Fruit fly (Drosophila melanogaster) whole organism, embryonic: ENCODE measurements around the gene HisCl1.

Experiments used
- Aef1 ChIP-seq: fragments of 200-800 bp; sonication (Bioruptor generic); IDR thresholded peaks from 3 replicates; pipeline ENCODE4 v1.3.6; 2022; ENCODE audit warnings: missing biosample characterization, missing genetic modification characterization
- CG10209 ChIP-seq: fragments of 200-800 bp; sonication (Bioruptor generic); optimal IDR thresholded peaks from 3 replicates; lab custom pipeline; 2017; ENCODE audit warnings: missing biosample characterization, mild to moderate bottlenecking, missing genetic modification characterization, missing genetic modification reagents
- CG12769 ChIP-seq: fragments of 200-800 bp; sonication (Bioruptor generic); optimal IDR thresholded peaks from 2 replicates; lab custom pipeline; 2019; ENCODE audit warnings: missing biosample characterization, mild to moderate bottlenecking, missing genetic modification characterization, moderate library complexity
- CG14050 ChIP-seq: fragments of 200-800 bp; sonication (Bioruptor generic); IDR thresholded peaks from 3 replicates; pipeline ENCODE4 v1.3.6; 2022; ENCODE audit warnings: missing biosample characterization, missing genetic modification characterization
- CG14860 ChIP-seq: fragments of 200-800 bp; sonication (Bioruptor generic); IDR thresholded peaks from 3 replicates; pipeline ENCODE4 v1.3.6; 2022; ENCODE audit warnings: missing biosample characterization, missing genetic modification characterization; ENCODE audit not compliant: partially characterized antibody
- CG1529 ChIP-seq: fragments of 200-800 bp; sonication (Bioruptor generic); optimal IDR thresholded peaks from 3 replicates; lab custom pipeline; 2018; ENCODE audit warnings: missing biosample characterization, missing genetic modification characterization
- CG16813 ChIP-seq: fragments of 200-800 bp; sonication (Bioruptor generic); IDR thresholded peaks from 3 replicates; pipeline ENCODE4 v1.3.6; 2022; ENCODE audit warnings: missing biosample characterization, missing genetic modification characterization; ENCODE audit not compliant: partially characterized antibody
- CG17568 ChIP-seq: fragments of 200-800 bp; sonication (Bioruptor generic); optimal IDR thresholded peaks from 2 replicates; lab custom pipeline; 2018; ENCODE audit warnings: missing biosample characterization, mild to moderate bottlenecking, missing genetic modification characterization, moderate library complexity
- CG18476 ChIP-seq: fragments of 200-800 bp; sonication (Bioruptor generic); optimal IDR thresholded peaks from 2 replicates; lab custom pipeline; 2016; ENCODE audit warnings: missing biosample characterization, mild to moderate bottlenecking, missing genetic modification characterization
- CG18619 ChIP-seq: fragments of 200-800 bp; sonication (Bioruptor generic); optimal IDR thresholded peaks from 3 replicates; lab custom pipeline; 2017; ENCODE audit warnings: missing biosample characterization, mild to moderate bottlenecking, missing genetic modification characterization
- CG2129 ChIP-seq: fragments of 200-800 bp; sonication (Bioruptor generic); IDR thresholded peaks from 2 replicates; pipeline ENCODE4 v1.3.6; 2022; ENCODE audit warnings: missing biosample characterization, missing genetic modification characterization; ENCODE audit not compliant: partially characterized antibody
- CG30020 ChIP-seq: fragments of 200-800 bp; optimal IDR thresholded peaks from 2 replicates; lab custom pipeline; 2019; ENCODE audit warnings: missing biosample characterization, mild to moderate bottlenecking, missing genetic modification characterization, moderate library complexity
- CG3065 ChIP-seq: fragments of 200-800 bp; sonication (Bioruptor generic); optimal IDR thresholded peaks from 2 replicates; lab custom pipeline; 2016; ENCODE audit warnings: missing biosample characterization, missing genetic modification characterization
- CG34224 ChIP-seq: fragments of 200-800 bp; sonication (Bioruptor generic); IDR thresholded peaks from 3 replicates; pipeline ENCODE4 v1.3.6; 2022; ENCODE audit warnings: missing biosample characterization, missing genetic modification characterization; ENCODE audit not compliant: partially characterized antibody
- CG43689 ChIP-seq: fragments of 200-800 bp; sonication (Bioruptor generic); IDR thresholded peaks from 2 replicates; pipeline ENCODE4 v1.3.6; 2022; ENCODE audit warnings: missing biosample characterization, missing genetic modification characterization
- CG4404 ChIP-seq: fragments of 200-800 bp; sonication (Bioruptor generic); IDR thresholded peaks from 2 replicates; pipeline ENCODE4 v1.3.6; 2022; ENCODE audit warnings: missing biosample characterization, missing genetic modification characterization
- CG6654 ChIP-seq: fragments of 200-800 bp; sonication (Bioruptor generic); optimal IDR thresholded peaks from 2 replicates; lab custom pipeline; 2017; ENCODE audit warnings: missing biosample characterization, mild to moderate bottlenecking, missing genetic modification characterization
- CG8281 ChIP-seq: fragments of 200-800 bp; sonication (Bioruptor generic); optimal IDR thresholded peaks from 2 replicates; lab custom pipeline; 2018; ENCODE audit warnings: missing biosample characterization, mild to moderate bottlenecking, missing genetic modification characterization, moderate library complexity
- Chrac-16 ChIP-seq: fragments of 200-800 bp; sonication (Bioruptor generic); optimal IDR thresholded peaks from 3 replicates; lab custom pipeline; 2016; ENCODE audit warnings: missing biosample characterization, missing genetic modification characterization
- Dek ChIP-seq: fragments of 200-800 bp; sonication (Bioruptor generic); optimal IDR thresholded peaks from 3 replicates; lab custom pipeline; 2019; ENCODE audit warnings: missing biosample characterization, mild to moderate bottlenecking, missing genetic modification characterization, moderate library complexity
- Dref ChIP-seq: fragments of 200-800 bp; sonication (Bioruptor generic); IDR thresholded peaks from 2 replicates; pipeline ENCODE4 v1.3.6; 2022; ENCODE audit warnings: missing biosample characterization, missing genetic modification characterization
- E2f1 ChIP-seq: fragments of 200-800 bp; sonication (Bioruptor generic); IDR thresholded peaks from 2 replicates; pipeline ENCODE4 v1.3.6; 2022; ENCODE audit warnings: missing biosample characterization, missing genetic modification characterization
- Ets65A ChIP-seq: fragments of 200-800 bp; sonication (Bioruptor generic); peaks from one replicate; lab custom pipeline; 2016; ENCODE audit warnings: missing biosample characterization, missing genetic modification characterization
- Fer3 ChIP-seq: fragments of 200-800 bp; sonication (Bioruptor generic); optimal IDR thresholded peaks from 2 replicates; lab custom pipeline; 2018; ENCODE audit warnings: missing biosample characterization, mild to moderate bottlenecking, missing genetic modification characterization, moderate library complexity
- HLH54F ChIP-seq: fragments of 200-800 bp; sonication (Bioruptor generic); optimal IDR thresholded peaks from 3 replicates; lab custom pipeline; 2016; ENCODE audit warnings: missing biosample characterization, missing genetic modification characterization
- Hmr ChIP-seq: fragments of 200-800 bp; sonication (Bioruptor generic); optimal IDR thresholded peaks from 3 replicates; lab custom pipeline; 2017; ENCODE audit warnings: mild to moderate bottlenecking, missing biosample characterization, missing genetic modification reagents, missing genetic modification characterization
- MTF-1 ChIP-seq: fragments of 200-800 bp; sonication (Bioruptor generic); optimal IDR thresholded peaks from 2 replicates; lab custom pipeline; 2018; ENCODE audit warnings: missing biosample characterization, mild to moderate bottlenecking, missing genetic modification characterization, borderline replicate concordance
- Max ChIP-seq: fragments of 200-800 bp; sonication (Bioruptor generic); optimal IDR thresholded peaks from 2 replicates; lab custom pipeline; 2016; ENCODE audit warnings: missing biosample characterization, mild to moderate bottlenecking, missing genetic modification characterization
- Meics ChIP-seq: fragments of 200-800 bp; sonication (Bioruptor generic); optimal IDR thresholded peaks from 2 replicates; lab custom pipeline; 2017; ENCODE audit warnings: missing biosample characterization, mild to moderate bottlenecking, missing genetic modification characterization
- NC2β ChIP-seq: fragments of 200-800 bp; sonication (Bioruptor generic); optimal IDR thresholded peaks from 2 replicates; lab custom pipeline; 2016; ENCODE audit warnings: missing biosample characterization, missing genetic modification characterization
- Spps ChIP-seq: fragments of 200-800 bp; sonication (Bioruptor generic); optimal IDR thresholded peaks from 2 replicates; lab custom pipeline; 2018; ENCODE audit warnings: missing biosample characterization, mild to moderate bottlenecking, missing genetic modification characterization
- al ChIP-seq: fragments of 200-800 bp; sonication (Bioruptor generic); IDR thresholded peaks from 2 replicates; pipeline ENCODE4 v1.3.6; 2022; ENCODE audit warnings: missing biosample characterization, missing genetic modification characterization
- amos ChIP-seq: fragments of 200-800 bp; sonication (Bioruptor generic); IDR thresholded peaks from 2 replicates; pipeline ENCODE4 v1.3.6; 2022; ENCODE audit warnings: missing biosample characterization, missing genetic modification characterization; ENCODE audit not compliant: partially characterized antibody
- ash1 ChIP-seq: fragments of 200-800 bp; sonication (Bioruptor generic); optimal IDR thresholded peaks from 2 replicates; lab custom pipeline; 2018; ENCODE audit warnings: missing biosample characterization, mild to moderate bottlenecking, missing genetic modification characterization
- ato ChIP-seq: fragments of 200-800 bp; sonication (Bioruptor generic); IDR thresholded peaks from 2 replicates; pipeline ENCODE4 v1.3.6; 2022; ENCODE audit warnings: missing biosample characterization, missing genetic modification characterization; ENCODE audit not compliant: partially characterized antibody
- cad ChIP-seq: fragments of >200 bp; optimal IDR thresholded peaks from 2 replicates; lab custom pipeline; 2017; ENCODE audit warnings: missing biosample characterization, missing genetic modification characterization
- chinmo ChIP-seq: fragments of 200-800 bp; sonication (Bioruptor generic); IDR thresholded peaks from 4 replicates; pipeline ENCODE4 v1.3.6; 2022; ENCODE audit warnings: missing biosample characterization, missing genetic modification characterization; ENCODE audit not compliant: partially characterized antibody
- da ChIP-seq: fragments of 200-800 bp; sonication (Bioruptor generic); optimal IDR thresholded peaks from 2 replicates; lab custom pipeline; 2016; ENCODE audit warnings: missing biosample characterization, missing genetic modification characterization
- disco-r ChIP-seq: fragments of 200-800 bp; sonication (Bioruptor generic); optimal IDR thresholded peaks from 2 replicates; lab custom pipeline; 2016; ENCODE audit warnings: missing biosample characterization, missing genetic modification characterization
- esg ChIP-seq: fragments of 200-800 bp; sonication (Bioruptor generic); conservative IDR thresholded peaks from 2 replicates; pipeline ENCODE4 v1.3.6; 2022; ENCODE audit warnings: missing biosample characterization, missing genetic modification characterization
- exex ChIP-seq: fragments of 200-800 bp; sonication (Bioruptor generic); optimal IDR thresholded peaks from 4 replicates; lab custom pipeline; 2018; ENCODE audit warnings: missing biosample characterization, mild to moderate bottlenecking, missing genetic modification characterization, moderate library complexity
- gfzf ChIP-seq: fragments of 200-800 bp; sonication (Bioruptor generic); optimal IDR thresholded peaks from 2 replicates; lab custom pipeline; 2016; ENCODE audit warnings: missing biosample characterization, mild to moderate bottlenecking, missing genetic modification characterization, moderate library complexity
- gsb-n ChIP-seq: fragments of 200-800 bp; sonication (Bioruptor generic); optimal IDR thresholded peaks from 3 replicates; lab custom pipeline; 2018; ENCODE audit warnings: missing biosample characterization, mild to moderate bottlenecking, missing genetic modification characterization
- hbn ChIP-seq: fragments of 200-800 bp; sonication (Bioruptor generic); IDR thresholded peaks from 2 replicates; pipeline ENCODE4 v1.3.6; 2022; ENCODE audit warnings: missing biosample characterization, missing genetic modification characterization; ENCODE audit not compliant: partially characterized antibody
- pzg ChIP-seq: fragments of 200-800 bp; sonication (Bioruptor generic); optimal IDR thresholded peaks from 3 replicates; lab custom pipeline; 2018; ENCODE audit warnings: missing biosample characterization, mild to moderate bottlenecking, missing genetic modification characterization, moderate library complexity
- repo ChIP-seq: fragments of 200-800 bp; sonication (Bioruptor generic); optimal IDR thresholded peaks from 2 replicates; lab custom pipeline; 2016; ENCODE audit warnings: missing biosample characterization, missing genetic modification characterization
- sisA ChIP-seq: fragments of 200-800 bp; sonication (Bioruptor generic); IDR thresholded peaks from 2 replicates; pipeline ENCODE4 v1.3.6; 2022; ENCODE audit warnings: missing biosample characterization, missing genetic modification characterization
- ttk ChIP-seq: fragments of 200-800 bp; sonication (Bioruptor generic); IDR thresholded peaks from 2 replicates; pipeline ENCODE4 v2.1.2; 2022; ENCODE audit warnings: missing biosample characterization, missing genetic modification characterization
- wdn ChIP-seq: fragments of 200-800 bp; sonication (Bioruptor generic); IDR thresholded peaks from 2 replicates; pipeline ENCODE4 v1.3.6; 2022; ENCODE audit warnings: missing biosample characterization, missing genetic modification characterization

The HisCl1 gene

dm6 chr3R:11779357-11780018 lies 7.5 kb upstream of the HisCl1 start (continued):
- TF ChIP-seq gsb-n (tag; lab: Kevin White, UChicago) (peak; percentile 91), sisA (GFP tag; lab: Robert Waterston, UW) (peak; percentile 65), al (GFP tag; lab: Robert Waterston, UW) (no peak), CG12769 (tag; lab: Kevin White, UChicago) (no peak), CG10209 (GFP tag; lab: Kevin White, UChicago) (peak; percentile 70), da (GFP tag; lab: Kevin White, UChicago) (no peak), ash1 (GFP tag; lab: Kevin White, UChicago) (no peak), CG1529 (GFP tag; lab: Kevin White, UChicago) (peak; percentile 76), CG43689 (GFP tag; lab: Robert Waterston, UW) (no peak), Hmr (no peak), Dek (tag; lab: Kevin White, UChicago) (peak; percentile 42), Spps (peak; percentile 84), gfzf (GFP tag; lab: Kevin White, UChicago) (no peak), CG14860 (GFP tag; lab: Robert Waterston, UW) (no peak), disco-r (GFP tag; lab: Kevin White, UChicago) (peak; percentile 33), hbn (no peak), Dref (GFP tag; lab: Robert Waterston, UW) (no peak), CG3065 (GFP tag; lab: Kevin White, UChicago) (peak; percentile 68), CG30020 (tag; lab: Kevin White, UChicago) (peak; percentile 10), CG4404 (GFP tag; lab: Robert Waterston, UW) (peak; percentile 65), esg (GFP tag; lab: Robert Waterston, UW) (peak; percentile 28; the same call in 1 of the 2 replicates), Chrac-16 (peak; percentile 78), Aef1 (no peak), CG34224 (GFP tag; lab: Robert Waterston, UW) (no peak), ttk (GFP tag; lab: Robert Waterston, UW) (peak; percentile 51), CG16813 (GFP tag; lab: Robert Waterston, UW) (no peak), CG8281 (tag; lab: Kevin White, UChicago) (peak; percentile 38), CG18619 (peak; percentile 63), MTF-1 (GFP tag; lab: Kevin White, UChicago) (no peak), Max (GFP tag; lab: Kevin White, UChicago) (peak; percentile 72), CG14050 (GFP tag; lab: Robert Waterston, UW) (peak; percentile 34; the same call in 1 of the 3 replicates), CG2129 (GFP tag; lab: Robert Waterston, UW) (no peak), chinmo (GFP tag; lab: Robert Waterston, UW) (0 out of 4 replicates have a peak, but pooled peaks have one; percentile 22), wdn (0 out of 2 replicates have a peak, but pooled peaks have one; percentile 23), amos (GFP tag; lab: Robert Waterston, UW) (no peak), exex (tag; lab: Kevin White, UChicago) (no peak), pzg (GFP tag; lab: Kevin White, UChicago) (no peak), Ets65A (GFP tag; lab: Kevin White, UChicago) (peak; percentile 88), Meics (peak; percentile 12), HLH54F (GFP tag; lab: Kevin White, UChicago) (no peak), CG18476 (peak; percentile 78), Fer3 (no peak), repo (GFP tag; lab: Kevin White, UChicago) (peak; percentile 3), NC2β (GFP tag; lab: Kevin White, UChicago) (peak; percentile 72), cad (GFP tag; lab: Kevin White, UChicago) (no peak), E2f1 (GFP tag; lab: Robert Waterston, UW) (peak; percentile 50; the same call in 1 of the 2 replicates), ato (GFP tag; lab: Robert Waterston, UW) (no peak), CG6654 (GFP tag; lab: Kevin White, UChicago) (peak; percentile 41), CG17568 (GFP tag; lab: Kevin White, UChicago) (peak; percentile 67)
